Worm (Caenorhabditis elegans): ENCODE results near the gene F22E12.1.

DNA sequence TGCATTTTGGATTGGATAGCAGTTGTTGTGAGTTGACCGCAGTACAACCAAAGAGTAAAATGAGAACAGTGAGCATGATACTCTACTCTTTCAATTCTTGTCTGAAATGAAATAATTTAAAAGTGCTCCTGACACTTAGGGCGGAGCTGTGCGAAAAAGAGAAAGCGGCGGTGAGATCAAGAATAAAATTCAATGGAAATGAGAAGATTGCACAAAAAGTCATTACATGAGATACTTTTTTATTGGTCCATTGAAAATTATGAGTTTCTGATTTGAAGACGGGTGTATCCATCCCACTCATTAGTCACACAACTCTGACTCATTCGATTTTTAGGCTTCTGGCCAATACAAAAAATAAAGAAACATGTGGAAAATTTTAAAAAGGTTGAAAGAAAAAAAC, at the start of gene F22E12.1:
- no peak for TF ChIP-seq mab-5 (tag; optimal IDR thresholded peaks at IDR 0.05)
- no peak for TF ChIP-seq nhr-76 (tag; optimal IDR thresholded peaks at IDR 0.05)
- TF ChIP-seq ceh-83 (GFP tag; optimal IDR thresholded peaks at IDR 0.05): no peak
- no peak for TF ChIP-seq sptf-1 (tag; optimal IDR thresholded peaks at IDR 0.05)
- no peak for TF ChIP-seq snpc-4 (tag; optimal IDR thresholded peaks at IDR 0.05)
- TF ChIP-seq unc-62 (GFP tag; optimal IDR thresholded peaks at IDR 0.05): no peak
- no peak for TF ChIP-seq elt-1 (tag; optimal IDR thresholded peaks at IDR 0.05; ENCODE audit: borderline replicate concordance, insufficient read depth)
- TF ChIP-seq elt-3 (tag; optimal IDR thresholded peaks at IDR 0.05): no peak
- no peak for TF ChIP-seq M03D4.4 (tag; optimal IDR thresholded peaks at IDR 0.05)
- TF ChIP-seq ztf-11 (tag; optimal IDR thresholded peaks at IDR 0.05): no peak
- no peak for TF ChIP-seq nhr-12 (tag; optimal IDR thresholded peaks at IDR 0.05)
